Fruit fly (Drosophila melanogaster) whole organism, pupa: ENCODE data around the gene Calx.

Source experiments
- CG10348 ChIP-seq: fragments of 200-800 bp; sonication (Bioruptor generic); IDR thresholded peaks from 2 replicates; pipeline ENCODE4 v1.3.6; 2022; ENCODE audit warnings: missing biosample characterization, missing genetic modification characterization
- CG12605 ChIP-seq: fragments of 200-800 bp; sonication (Bioruptor generic); IDR thresholded peaks from 2 replicates; pipeline ENCODE4 v1.3.6; 2022; ENCODE audit warnings: missing biosample characterization, missing genetic modification characterization
- CG13204 ChIP-seq: fragments of 200-800 bp; sonication (Bioruptor generic); optimal IDR thresholded peaks from 2 replicates; lab custom pipeline; 2018; ENCODE audit warnings: missing biosample characterization, mild to moderate bottlenecking, missing genetic modification characterization, moderate library complexity
- CG14655 ChIP-seq: fragments of 200-800 bp; sonication (Bioruptor generic); optimal IDR thresholded peaks from 3 replicates; lab custom pipeline; 2017; ENCODE audit warnings: mild to moderate bottlenecking, missing biosample characterization, missing genetic modification reagents, missing genetic modification characterization
- CG15710 ChIP-seq: fragments of 200-800 bp; sonication (Bioruptor generic); optimal IDR thresholded peaks from 2 replicates; lab custom pipeline; 2018; ENCODE audit warnings: missing biosample characterization, mild to moderate bottlenecking, missing genetic modification characterization, moderate library complexity
- CG17806 ChIP-seq: fragments of 200-800 bp; sonication (Bioruptor generic); optimal IDR thresholded peaks from 2 replicates; lab custom pipeline; 2018; ENCODE audit warnings: missing biosample characterization, mild to moderate bottlenecking, missing genetic modification characterization, moderate library complexity
- CG32121 ChIP-seq: fragments of 200-800 bp; sonication (Bioruptor generic); IDR thresholded peaks from 2 replicates; pipeline ENCODE4 v1.3.6; 2022; ENCODE audit warnings: missing biosample characterization, missing genetic modification characterization
- CG34367 ChIP-seq: fragments of 200-800 bp; sonication (Bioruptor generic); optimal IDR thresholded peaks from 2 replicates; lab custom pipeline; 2018; ENCODE audit warnings: missing biosample characterization, mild to moderate bottlenecking, missing genetic modification characterization
- CG4496 ChIP-seq: fragments of 200-800 bp; sonication (Bioruptor generic); IDR thresholded peaks from 3 replicates; pipeline ENCODE4 v1.3.6; 2022; ENCODE audit warnings: missing biosample characterization, missing genetic modification characterization
- CG8159 ChIP-seq: fragments of 200-800 bp; sonication (Bioruptor generic); optimal IDR thresholded peaks from 3 replicates; lab custom pipeline; 2018; ENCODE audit warnings: missing biosample characterization, mild to moderate bottlenecking, missing genetic modification characterization, moderate library complexity
- CG8301 ChIP-seq: fragments of 200-800 bp; sonication (Bioruptor generic); optimal IDR thresholded peaks from 2 replicates; lab custom pipeline; 2018; ENCODE audit warnings: missing biosample characterization, mild to moderate bottlenecking, missing genetic modification characterization
- CG9948 ChIP-seq: fragments of 200-800 bp; sonication (Bioruptor generic); optimal IDR thresholded peaks from 2 replicates; lab custom pipeline; 2018; ENCODE audit warnings: missing biosample characterization, mild to moderate bottlenecking, missing genetic modification characterization, moderate library complexity
- D1 ChIP-seq: fragments of 200-800 bp; sonication (Bioruptor generic); optimal IDR thresholded peaks from 2 replicates; lab custom pipeline; 2018; ENCODE audit warnings: missing biosample characterization, mild to moderate bottlenecking, missing genetic modification characterization, moderate library complexity
- EcR ChIP-seq: fragments of 200-800 bp; sonication (Bioruptor generic); optimal IDR thresholded peaks from 3 replicates; lab custom pipeline; 2019; ENCODE audit warnings: missing biosample characterization, missing genetic modification characterization, mild to moderate bottlenecking, moderate library complexity, missing genetic modification reagents
- Ets98B ChIP-seq: fragments of 200-800 bp; sonication (Bioruptor generic); IDR thresholded peaks from 2 replicates; pipeline ENCODE4 v1.3.6; 2022; ENCODE audit warnings: missing biosample characterization, missing genetic modification characterization
- Pif1A ChIP-seq: fragments of 200-800 bp; sonication (Bioruptor generic); optimal IDR thresholded peaks from 3 replicates; lab custom pipeline; 2016; ENCODE audit warnings: missing biosample characterization, missing genetic modification characterization
- Pif1B ChIP-seq: fragments of 200-800 bp; sonication (Bioruptor generic); optimal IDR thresholded peaks from 3 replicates; lab custom pipeline; 2016; ENCODE audit warnings: missing biosample characterization, missing genetic modification characterization
- Snoo ChIP-seq: fragments of 200-800 bp; sonication (Bioruptor generic); optimal IDR thresholded peaks from 3 replicates; lab custom pipeline; 2017; ENCODE audit warnings: missing biosample characterization, mild to moderate bottlenecking, missing genetic modification characterization, inconsistent platforms
- fd96Ca ChIP-seq: fragments of 200-800 bp; sonication (Bioruptor generic); IDR thresholded peaks from 3 replicates; pipeline ENCODE4 v1.3.6; 2022; ENCODE audit warnings: missing biosample characterization, missing genetic modification characterization
- gl ChIP-seq: fragments of 200-800 bp; sonication (Bioruptor generic); optimal IDR thresholded peaks from 2 replicates; lab custom pipeline; 2018; ENCODE audit warnings: missing biosample characterization, mild to moderate bottlenecking, missing genetic modification characterization
- rn ChIP-seq: fragments of 200-800 bp; sonication (Bioruptor generic); IDR thresholded peaks from 2 replicates; pipeline ENCODE4 v1.3.6; 2022; ENCODE audit warnings: missing biosample characterization, missing genetic modification characterization

Calx gene

DNA sequence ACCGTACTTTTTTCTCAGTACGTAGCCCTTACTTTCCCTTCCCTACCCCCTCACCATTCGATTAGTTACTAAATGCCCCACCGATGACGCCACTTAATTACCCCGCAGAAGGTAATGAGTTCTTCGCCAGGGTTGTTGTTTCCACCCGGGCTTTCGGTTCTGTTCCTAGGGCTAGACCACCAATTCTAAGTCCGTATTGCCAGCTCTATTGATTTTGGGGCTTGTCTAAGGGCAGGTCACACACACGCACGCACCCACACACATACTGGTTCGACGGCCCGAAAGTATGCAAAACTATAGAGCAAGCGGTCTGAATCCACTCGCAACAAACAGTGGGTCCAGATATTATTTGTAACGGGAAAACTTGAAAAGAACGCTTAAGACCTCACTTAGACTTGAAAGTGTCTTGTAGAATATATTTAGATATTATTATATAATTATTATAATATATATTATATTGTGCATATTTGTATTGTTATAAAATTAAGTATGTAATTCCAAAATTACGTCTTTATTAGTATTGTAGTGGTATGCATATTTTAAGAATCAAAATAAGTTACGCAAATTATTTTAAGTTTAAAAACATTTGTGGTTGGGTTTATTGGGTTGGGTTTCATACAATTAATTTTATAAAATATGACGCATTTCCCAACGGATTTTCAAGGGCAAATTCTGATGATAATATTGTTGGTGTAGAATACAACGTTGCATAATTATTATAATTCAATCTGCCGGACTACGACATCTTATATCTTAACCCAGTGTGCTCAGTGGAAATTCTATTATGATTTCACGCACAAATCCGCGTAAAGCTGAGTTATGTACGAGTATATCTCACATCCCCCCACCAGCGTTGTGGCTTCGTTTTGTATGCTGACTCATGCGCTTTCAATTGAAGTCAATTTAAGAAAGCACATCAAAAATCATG, 28.0 kb upstream of the Calx start:
- TF ChIP-seq CG15710 (no peak), Pif1A (GFP tag; lab: Kevin White, UChicago) (peak; percentile 6), CG8159 (tag; lab: Kevin White, UChicago) (peak; percentile 9), D1 (no peak), CG9948 (tag; lab: Kevin White, UChicago) (peak; percentile 14), CG4496 (peak; percentile 18; the same call in 1 of the 3 replicates), Snoo (tag; lab: Kevin White, UChicago) (no peak), EcR (GFP tag; lab: Kevin White, UChicago) (no peak), CG14655 (GFP tag; lab: Kevin White, UChicago) (no peak), CG13204 (no peak), CG32121 (GFP tag; lab: Robert Waterston, UW) (peak; percentile 23), CG34367 (tag; lab: Kevin White, UChicago) (no peak), rn (GFP tag; lab: Robert Waterston, UW) (no peak)

DNA sequence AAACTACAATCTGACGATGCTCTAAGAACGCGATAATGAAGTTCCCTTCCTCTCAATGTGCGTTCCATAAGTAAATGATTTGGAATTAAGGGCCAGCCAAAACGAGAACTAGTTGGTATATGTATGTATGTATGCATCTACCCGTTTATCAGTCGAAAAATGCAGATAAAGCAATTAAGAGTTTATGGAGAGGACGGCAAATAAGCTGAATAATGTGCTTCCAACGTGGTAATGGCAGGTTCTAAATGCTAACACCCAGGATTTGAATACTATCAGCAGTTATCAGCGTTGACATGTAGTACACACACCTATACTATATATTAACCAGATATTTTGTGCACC, 27.3 kb upstream of the Calx start:
- no peak for TF ChIP-seq Pif1A (GFP tag; lab: Kevin White, UChicago)
- TF ChIP-seq EcR (GFP tag; lab: Kevin White, UChicago), result no peak
- no peak for TF ChIP-seq Snoo (tag; lab: Kevin White, UChicago)
- TF ChIP-seq CG4496, result no peak
- no peak for TF ChIP-seq CG10348
- TF ChIP-seq rn (GFP tag; lab: Robert Waterston, UW), result no peak
- no peak for TF ChIP-seq CG12605
- no peak for TF ChIP-seq CG9948 (tag; lab: Kevin White, UChicago)
- no peak for TF ChIP-seq Pif1B
- TF ChIP-seq CG34367 (tag; lab: Kevin White, UChicago), result no peak
- TF ChIP-seq D1, result no peak
- TF ChIP-seq Ets98B (GFP tag; lab: Robert Waterston, UW), result no peak
- TF ChIP-seq CG17806 (tag; lab: Kevin White, UChicago), result no peak
- no peak for TF ChIP-seq CG8159 (tag; lab: Kevin White, UChicago)
- TF ChIP-seq gl (tag; lab: Kevin White, UChicago), result no peak
- TF ChIP-seq CG14655 (GFP tag; lab: Kevin White, UChicago), result no peak
- TF ChIP-seq CG8301 (tag; lab: Kevin White, UChicago), result no peak
- no peak for TF ChIP-seq CG13204
- TF ChIP-seq CG15710, result no peak
- no peak for TF ChIP-seq CG32121 (GFP tag; lab: Robert Waterston, UW)

DNA sequence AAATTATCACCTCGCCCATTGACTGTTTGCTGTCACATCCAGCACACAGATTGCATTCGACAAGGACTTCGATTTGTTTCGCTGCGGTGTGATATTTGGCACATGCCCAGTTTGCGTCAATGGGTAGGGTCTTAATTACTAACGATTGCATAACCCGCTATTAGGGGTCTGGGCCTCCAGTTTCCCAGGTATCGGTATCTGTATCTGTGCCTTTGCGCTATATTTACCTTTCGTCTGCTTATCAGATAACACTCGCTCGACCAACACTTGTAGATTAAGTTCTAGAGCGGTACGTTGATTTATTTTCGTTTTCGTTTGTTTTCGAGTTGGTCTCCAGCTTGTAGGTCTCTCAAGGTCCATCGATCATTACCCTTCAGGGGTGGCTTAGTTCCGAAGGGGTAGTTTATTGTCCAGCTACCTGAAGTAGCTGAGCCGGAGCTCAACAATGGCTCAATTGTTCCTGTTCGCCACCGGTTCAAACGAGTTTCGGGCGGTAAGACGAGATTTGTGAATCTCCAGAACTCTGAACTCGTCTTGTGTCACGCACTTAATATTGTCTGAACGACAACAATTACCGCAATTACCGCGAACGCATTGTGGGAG, 26.5 kb upstream of the Calx start:
- TF ChIP-seq Snoo (tag; lab: Kevin White, UChicago) (no peak), EcR (GFP tag; lab: Kevin White, UChicago) (peak; percentile 19)

DNA sequence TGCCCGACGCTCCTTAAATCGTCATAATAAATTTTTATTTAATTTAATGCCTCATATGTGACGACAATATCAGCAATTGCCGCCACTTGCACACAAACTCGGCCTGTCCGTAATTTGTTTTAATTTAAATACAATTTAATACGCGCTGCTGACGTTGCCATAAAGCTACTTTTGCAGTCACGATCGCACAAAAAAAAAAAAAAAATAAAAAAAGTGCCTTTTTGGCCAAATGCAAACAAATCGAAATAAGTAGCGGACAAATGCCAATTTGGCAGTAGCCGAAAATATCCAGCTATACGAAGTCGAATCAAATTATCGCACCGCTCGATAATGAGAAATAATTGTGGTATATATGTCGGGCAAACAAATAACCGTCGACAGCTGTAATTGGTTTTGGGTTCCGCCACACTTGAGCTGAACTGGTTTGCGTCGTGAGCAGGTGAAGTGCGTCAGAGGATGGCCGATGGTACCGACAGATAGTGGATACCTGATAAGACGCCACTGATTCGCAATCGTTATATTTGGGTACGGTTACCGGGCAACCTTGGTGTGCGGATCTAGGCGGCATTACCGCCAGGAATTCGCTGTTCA, 25.5 kb upstream of the Calx start:
- TF ChIP-seq Pif1B (no peak), CG32121 (GFP tag; lab: Robert Waterston, UW) (no peak)

DNA sequence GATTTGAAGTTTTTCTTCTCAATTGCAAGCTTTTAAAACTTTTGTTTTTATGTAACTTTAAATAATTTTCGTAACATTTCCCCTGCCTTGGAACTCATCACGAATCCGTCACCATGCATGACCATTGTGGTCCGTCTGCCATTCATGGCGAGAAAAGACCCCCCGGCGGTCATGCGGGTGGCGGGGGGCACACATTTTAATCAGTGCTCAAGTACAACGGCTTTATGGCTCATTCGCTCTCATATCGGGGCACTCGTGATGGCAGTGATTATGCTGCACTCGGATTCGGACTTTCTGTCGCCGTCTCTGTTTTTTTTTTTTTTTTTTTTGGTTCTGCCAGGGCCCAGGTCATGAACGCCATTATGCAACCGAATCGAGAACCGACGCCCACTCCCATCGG, 23.5 kb upstream of the Calx start:
- TF ChIP-seq CG12605, result no peak
- TF ChIP-seq CG17806 (tag; lab: Kevin White, UChicago), result no peak

DNA sequence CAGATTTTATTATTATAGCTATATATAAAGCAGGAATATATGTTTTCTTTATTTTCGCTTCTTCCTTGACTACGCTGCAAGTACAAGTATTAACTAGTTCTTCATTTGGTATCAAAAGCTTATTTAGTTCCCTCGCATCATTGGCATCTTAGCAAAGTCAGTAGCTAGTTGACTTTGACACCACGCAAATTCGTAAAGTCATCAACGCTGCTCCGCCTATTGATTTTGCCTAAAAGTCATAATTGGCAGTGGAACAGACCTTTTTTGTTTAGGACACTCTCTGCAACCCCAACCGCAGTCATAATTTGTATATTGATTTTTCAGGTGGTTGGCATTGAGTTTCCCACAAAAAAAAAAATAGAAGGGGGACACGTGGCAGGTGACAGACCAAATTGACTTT, 22.9 kb upstream of the Calx start:
- no peak for TF ChIP-seq Snoo (tag; lab: Kevin White, UChicago)
- no peak for TF ChIP-seq D1
- TF ChIP-seq, all 21 proteins: peak for 0

DNA sequence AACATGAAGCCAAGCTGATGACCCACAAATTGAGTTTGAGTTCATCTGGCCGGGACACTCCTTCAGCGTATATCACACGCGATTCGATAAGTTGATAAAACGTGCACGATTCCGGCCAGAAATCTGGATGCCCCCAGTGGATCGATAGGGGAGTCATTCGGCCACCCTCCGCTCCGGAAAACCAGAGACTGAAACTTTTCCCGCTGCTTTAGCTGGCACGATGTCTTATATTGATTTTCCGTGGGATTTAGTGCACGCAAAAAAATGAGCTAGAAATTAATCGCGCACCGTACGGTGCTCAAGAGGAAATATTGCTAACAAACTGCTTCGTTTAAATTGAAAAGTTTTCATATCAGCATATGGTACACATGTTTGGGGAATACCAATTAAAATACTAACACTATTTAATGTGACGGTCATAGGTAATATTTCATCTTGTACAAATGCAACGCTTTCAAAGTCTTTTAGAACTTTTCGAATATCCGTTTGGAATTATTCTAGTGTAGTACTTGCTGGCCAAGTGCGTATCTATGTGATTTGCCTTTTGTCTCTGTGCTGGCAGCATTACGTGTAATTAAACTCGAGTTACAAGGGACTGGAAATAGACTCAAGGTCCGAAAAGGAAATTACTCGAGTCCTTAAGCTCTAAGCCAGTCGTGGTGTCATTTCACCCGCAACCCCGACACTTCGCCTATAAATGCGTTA, 21.9 kb upstream of the Calx start:
- TF ChIP-seq fd96Ca (GFP tag; lab: Robert Waterston, UW) (no peak), CG8159 (tag; lab: Kevin White, UChicago) (no peak), CG17806 (tag; lab: Kevin White, UChicago) (no peak), Ets98B (GFP tag; lab: Robert Waterston, UW) (no peak), EcR (GFP tag; lab: Kevin White, UChicago) (no peak), Snoo (tag; lab: Kevin White, UChicago) (no peak), CG4496 (no peak), rn (GFP tag; lab: Robert Waterston, UW) (no peak), CG10348 (no peak)
